Fruit fly (Drosophila melanogaster) whole organism, embryonic: ENCODE results near the gene Ptx1.

Experiments
- Awh ChIP-seq: fragments of 200-800 bp; sonication (Bioruptor generic); IDR thresholded peaks from 2 replicates; pipeline ENCODE4, ENCODE4 v1.3.6; 2022; ENCODE audit warnings: missing biosample characterization, missing genetic modification characterization
- CG10979 ChIP-seq: fragments of 200-800 bp; sonication (Bioruptor generic); optimal IDR thresholded peaks from 2 replicates; lab custom pipeline; 2018; ENCODE audit warnings: missing biosample characterization, mild to moderate bottlenecking, missing genetic modification characterization, moderate library complexity
- CG11247 ChIP-seq: fragments of 200-800 bp; sonication (Bioruptor generic); IDR thresholded peaks from 2 replicates; pipeline ENCODE4 v1.3.6; 2022; ENCODE audit warnings: missing biosample characterization, missing genetic modification characterization
- CG11560 ChIP-seq: fragments of 200-800 bp; sonication (Bioruptor generic); IDR thresholded peaks from 3 replicates; pipeline ENCODE4 v1.3.6; 2022; ENCODE audit warnings: missing biosample characterization, missing genetic modification characterization
- CG11696 ChIP-seq: fragments of 200-800 bp; sonication (Bioruptor generic); IDR thresholded peaks from 2 replicates; pipeline ENCODE4 v1.3.6; 2022; ENCODE audit warnings: missing biosample characterization, missing genetic modification characterization
- CG12659 ChIP-seq: fragments of 200-800 bp; sonication (Bioruptor generic); optimal IDR thresholded peaks from 3 replicates; lab custom pipeline; 2017; ENCODE audit warnings: mild to moderate bottlenecking, missing biosample characterization, missing genetic modification reagents, missing genetic modification characterization
- CG13624 ChIP-seq: fragments of 200-800 bp; sonication (Bioruptor generic); optimal IDR thresholded peaks from 2 replicates; lab custom pipeline; 2016; ENCODE audit warnings: missing biosample characterization, missing genetic modification characterization
- CG14710 ChIP-seq: fragments of 200-800 bp; sonication (Bioruptor generic); optimal IDR thresholded peaks from 3 replicates; lab custom pipeline; 2019; ENCODE audit warnings: missing biosample characterization, mild to moderate bottlenecking, missing genetic modification characterization, moderate library complexity
- CG15011 ChIP-seq: fragments of 200-800 bp; sonication (Bioruptor generic); optimal IDR thresholded peaks from 3 replicates; lab custom pipeline; 2018; ENCODE audit warnings: missing biosample characterization, mild to moderate bottlenecking, missing genetic modification characterization
- CG17361 ChIP-seq: fragments of 200-800 bp; sonication (Bioruptor generic); IDR thresholded peaks from 3 replicates; pipeline ENCODE4 v1.3.6; 2022; ENCODE audit warnings: missing biosample characterization, missing genetic modification characterization
- CG17829 ChIP-seq: fragments of 200-800 bp; optimal IDR thresholded peaks from 2 replicates; lab custom pipeline; 2019; ENCODE audit warnings: missing biosample characterization, mild to moderate bottlenecking, missing genetic modification characterization, moderate library complexity
- CG18262 ChIP-seq: fragments of 200-800 bp; optimal IDR thresholded peaks from 3 replicates; lab custom pipeline; 2019; ENCODE audit warnings: missing biosample characterization, mild to moderate bottlenecking, missing genetic modification characterization, moderate library complexity
- CG18599 ChIP-seq: fragments of 200-800 bp; sonication (Bioruptor generic); optimal IDR thresholded peaks from 3 replicates; lab custom pipeline; 2017; ENCODE audit warnings: missing biosample characterization, missing genetic modification characterization, mild to moderate bottlenecking, moderate library complexity, missing genetic modification reagents
- CG2875 ChIP-seq: fragments of 200-800 bp; sonication (Bioruptor generic); optimal IDR thresholded peaks from 2 replicates; lab custom pipeline; 2017; ENCODE audit warnings: missing biosample characterization, mild to moderate bottlenecking, missing genetic modification characterization, missing genetic modification reagents
- CG31388 ChIP-seq: fragments of 200-800 bp; sonication (Bioruptor generic); optimal IDR thresholded peaks from 2 replicates; lab custom pipeline; 2016; ENCODE audit warnings: missing biosample characterization, missing genetic modification characterization
- CG32772 ChIP-seq: fragments of 200-800 bp; sonication (Bioruptor generic); IDR thresholded peaks from 2 replicates; pipeline ENCODE4 v1.3.6; 2022; ENCODE audit warnings: missing biosample characterization, missing genetic modification characterization
- CG33557 ChIP-seq: fragments of 200-800 bp; sonication (Bioruptor generic); optimal IDR thresholded peaks from 2 replicates; lab custom pipeline; 2019; ENCODE audit warnings: missing biosample characterization, mild to moderate bottlenecking, missing genetic modification characterization, moderate library complexity
- CG6654 ChIP-seq: fragments of 200-800 bp; sonication (Bioruptor generic); optimal IDR thresholded peaks from 2 replicates; lab custom pipeline; 2017; ENCODE audit warnings: missing biosample characterization, mild to moderate bottlenecking, missing genetic modification characterization
- CG7963 ChIP-seq: fragments of 200-800 bp; sonication (Bioruptor generic); IDR thresholded peaks from 3 replicates; pipeline ENCODE4 v1.3.6; 2022; ENCODE audit warnings: missing biosample characterization, missing genetic modification characterization; ENCODE audit not compliant: partially characterized antibody
- CG8478 ChIP-seq: fragments of >200 bp; optimal IDR thresholded peaks from 2 replicates; lab custom pipeline; 2018
- CrebB ChIP-seq: fragments of 200-800 bp; sonication (Bioruptor generic); optimal IDR thresholded peaks from 3 replicates; lab custom pipeline; 2018; ENCODE audit warnings: missing biosample characterization, mild to moderate bottlenecking, missing genetic modification characterization
- Hey ChIP-seq: fragments of 200-800 bp; sonication (Bioruptor generic); optimal IDR thresholded peaks from 3 replicates; lab custom pipeline; 2018; ENCODE audit warnings: missing biosample characterization, mild to moderate bottlenecking, missing genetic modification characterization
- Hmr ChIP-seq: fragments of 200-800 bp; sonication (Bioruptor generic); optimal IDR thresholded peaks from 3 replicates; lab custom pipeline; 2017; ENCODE audit warnings: mild to moderate bottlenecking, missing biosample characterization, missing genetic modification reagents, missing genetic modification characterization
- Jarid2 ChIP-seq: fragments of 200-800 bp; sonication (Bioruptor generic); optimal IDR thresholded peaks from 3 replicates; lab custom pipeline; 2017; ENCODE audit warnings: mild to moderate bottlenecking, missing biosample characterization, missing genetic modification reagents, missing genetic modification characterization
- MBD-R2 ChIP-seq: fragments of 200-800 bp; sonication (Bioruptor generic); IDR thresholded peaks from 2 replicates; pipeline ENCODE4 v1.3.6; 2022; ENCODE audit warnings: missing biosample characterization, missing genetic modification characterization
- NC2β ChIP-seq: fragments of 200-800 bp; sonication (Bioruptor generic); optimal IDR thresholded peaks from 2 replicates; lab custom pipeline; 2016; ENCODE audit warnings: missing biosample characterization, missing genetic modification characterization
- Scr ChIP-seq: fragments of 200-800 bp; sonication (Bioruptor generic); IDR thresholded peaks from 2 replicates; pipeline ENCODE4 v1.3.6; 2022; ENCODE audit warnings: missing biosample characterization, missing genetic modification characterization; ENCODE audit not compliant: partially characterized antibody
- Trl ChIP-seq, 3 experiments: fragments of >200 bp in 2 of 3; fragments of 200-800 bp in 1 of 3; sonication (Bioruptor generic) in 1 of 3; optimal IDR thresholded peaks; 2 replicates in 1 of 3; 3 replicates in 2 of 3; lab custom pipeline; 2016 to 2017; ENCODE audit warnings: missing biosample characterization in 1 of 3, missing genetic modification characterization in 1 of 3
- amos ChIP-seq: fragments of 200-800 bp; sonication (Bioruptor generic); IDR thresholded peaks from 2 replicates; pipeline ENCODE4 v1.3.6; 2022; ENCODE audit warnings: missing biosample characterization, missing genetic modification characterization; ENCODE audit not compliant: partially characterized antibody
- ase ChIP-seq: fragments of 200-800 bp; sonication (Bioruptor generic); IDR thresholded peaks from 3 replicates; pipeline ENCODE4 v1.3.6; 2022; ENCODE audit warnings: missing biosample characterization, missing genetic modification characterization
- bowl ChIP-seq: fragments of 200-800 bp; sonication (Bioruptor generic); IDR thresholded peaks from 2 replicates; pipeline ENCODE4 v1.3.6; 2022; ENCODE audit warnings: missing biosample characterization, missing genetic modification characterization
- caup ChIP-seq: fragments of 200-800 bp; sonication (Bioruptor generic); optimal IDR thresholded peaks from 3 replicates; lab custom pipeline; 2017; ENCODE audit warnings: missing biosample characterization, mild to moderate bottlenecking, missing genetic modification characterization, moderate library complexity; ENCODE audit not compliant: severe bottlenecking
- chif ChIP-seq, 2 experiments: fragments of 200-800 bp; sonication (Bioruptor generic); optimal IDR thresholded peaks; 3 replicates each; lab custom pipeline; 2016; ENCODE audit warnings: missing biosample characterization in 2 of 2, missing genetic modification characterization in 2 of 2
- ci ChIP-seq: fragments of 200-800 bp; sonication (Bioruptor generic); IDR thresholded peaks from 3 replicates; pipeline ENCODE4 v1.3.6; 2022; ENCODE audit warnings: missing biosample characterization, missing genetic modification characterization
- cwo ChIP-seq: fragments of 200-800 bp; sonication (Bioruptor generic); optimal IDR thresholded peaks from 3 replicates; lab custom pipeline; 2017; ENCODE audit warnings: missing biosample characterization, missing genetic modification characterization, mild to moderate bottlenecking, moderate library complexity, missing genetic modification reagents
- gem ChIP-seq: fragments of 200-800 bp; sonication (Bioruptor generic); optimal IDR thresholded peaks from 2 replicates; lab custom pipeline; 2019; ENCODE audit warnings: missing biosample characterization, mild to moderate bottlenecking, missing genetic modification characterization, moderate library complexity
- gsb-n ChIP-seq: fragments of 200-800 bp; sonication (Bioruptor generic); optimal IDR thresholded peaks from 3 replicates; lab custom pipeline; 2018; ENCODE audit warnings: missing biosample characterization, mild to moderate bottlenecking, missing genetic modification characterization
- hkb ChIP-seq, 2 experiments: fragments of 200-800 bp in 1 of 2; fragments of >200 bp in 1 of 2; sonication (Bioruptor generic) in 1 of 2; IDR thresholded peaks in 1 of 2; optimal IDR thresholded peaks in 1 of 2; 2 replicates each; pipeline versions ENCODE4 v1.3.6 to Lab custom; 2017 to 2022; ENCODE audit warnings: missing biosample characterization in 1 of 2, missing genetic modification characterization in 1 of 2
- mirr ChIP-seq: fragments of 200-800 bp; sonication (Bioruptor generic); optimal IDR thresholded peaks from 3 replicates; lab custom pipeline; 2018; ENCODE audit warnings: missing biosample characterization, mild to moderate bottlenecking, missing genetic modification characterization
- nerfin-1 ChIP-seq: fragments of 200-800 bp; sonication (Bioruptor generic); optimal IDR thresholded peaks from 3 replicates; lab custom pipeline; 2019; ENCODE audit warnings: missing biosample characterization, mild to moderate bottlenecking, missing genetic modification characterization, moderate library complexity
- odd ChIP-seq: fragments of 200-800 bp; sonication (Bioruptor generic); optimal IDR thresholded peaks from 2 replicates; lab custom pipeline; 2017; ENCODE audit warnings: missing biosample characterization, mild to moderate bottlenecking, missing genetic modification characterization
- pnt ChIP-seq: fragments of 200-800 bp; sonication (Bioruptor generic); optimal IDR thresholded peaks from 3 replicates; lab custom pipeline; 2016; ENCODE audit warnings: missing biosample characterization, missing genetic modification characterization
- scrt ChIP-seq: fragments of 200-800 bp; sonication (Bioruptor generic); optimal IDR thresholded peaks from 2 replicates; lab custom pipeline; 2018; ENCODE audit warnings: missing biosample characterization, mild to moderate bottlenecking, missing genetic modification characterization, moderate library complexity
- sens-2 ChIP-seq: fragments of 200-800 bp; sonication (Bioruptor generic); IDR thresholded peaks from 2 replicates; pipeline ENCODE4 v1.3.6; 2022; ENCODE audit warnings: missing biosample characterization, missing genetic modification characterization
- seq ChIP-seq: fragments of 200-800 bp; sonication (Bioruptor generic); IDR thresholded peaks from 2 replicates; pipeline ENCODE4 v1.3.6; 2022; ENCODE audit warnings: missing biosample characterization, missing genetic modification characterization
- tll ChIP-seq, 2 experiments: fragments of 200-800 bp in 1 of 2; fragments of >200 bp in 1 of 2; sonication (Bioruptor generic) in 1 of 2; optimal IDR thresholded peaks; 2 replicates each; lab custom pipeline; 2017 to 2019; ENCODE audit warnings: missing biosample characterization in 2 of 2, missing genetic modification characterization in 2 of 2, mild to moderate bottlenecking in 1 of 2, moderate library complexity in 1 of 2
- tup ChIP-seq: fragments of 200-800 bp; sonication (Bioruptor generic); optimal IDR thresholded peaks from 2 replicates; lab custom pipeline; 2016; ENCODE audit warnings: missing biosample characterization, mild to moderate bottlenecking, missing genetic modification characterization, moderate library complexity
- z ChIP-seq: fragments of 200-800 bp; sonication (Bioruptor generic); IDR thresholded peaks from 3 replicates; pipeline ENCODE4 v1.3.6; 2022; ENCODE audit warnings: missing biosample characterization, missing genetic modification characterization

Gene Ptx1

DNA sequence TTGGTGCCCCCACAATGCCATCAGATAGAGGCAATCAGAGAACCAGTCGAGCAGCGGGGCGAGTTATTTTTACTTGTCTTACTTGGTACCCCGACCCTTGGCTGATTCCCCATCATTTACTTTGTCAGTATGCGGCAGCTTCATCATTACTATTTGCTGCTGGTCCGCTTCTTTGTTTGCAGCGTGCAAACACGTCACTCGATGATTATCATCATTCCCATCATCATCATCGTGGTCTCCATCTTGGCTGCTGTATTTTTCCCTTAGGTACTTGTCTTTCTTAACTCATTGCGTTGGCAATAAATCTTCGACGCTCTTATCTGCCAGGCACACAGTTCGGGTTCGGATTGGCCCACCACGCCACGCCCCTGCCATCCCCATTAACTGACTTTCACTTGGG, 19.5 kb downstream of the Ptx1 start (continued):
- TF ChIP-seq CG10979 (tag; lab: Kevin White, UChicago) (no peak), mirr (no peak), ci (GFP tag; lab: Robert Waterston, UW) (0 out of 3 replicates have a peak, but pooled peaks have one; percentile 25), Scr (GFP tag; lab: Robert Waterston, UW) (no peak), cwo (no peak), CG13624 (GFP tag; lab: Kevin White, UChicago) (no peak), MBD-R2 (no peak), Awh (GFP tag; lab: Robert Waterston, UW) (peak; percentile 38; the same call in 1 of the 2 replicates), CG14710 (tag; lab: Kevin White, UChicago) (peak; percentile 1), z (no peak), CG11560 (tag; lab: Robert Waterston, UW) (no peak), chif (GFP tag; optimal IDR thresholded peaks at IDR 0.05; lab: Kevin White, UChicago) (peak in 1 of 2 experiments; percentile 12), pnt (no peak), CG33557 (GFP tag; lab: Kevin White, UChicago) (peak; percentile 6), sens-2 (GFP tag; lab: Robert Waterston, UW) (no peak), CG17829 (tag; lab: Kevin White, UChicago) (no peak), CG11247 (GFP tag; lab: Robert Waterston, UW) (no peak), CG12659 (no peak), gem (peak; percentile 5), CG18262 (no peak), tup (GFP tag; lab: Kevin White, UChicago) (no peak), CG17361 (GFP tag; lab: Robert Waterston, UW) (no peak)
- TF ChIP-seq, all 482 proteins: peak for 33

DNA sequence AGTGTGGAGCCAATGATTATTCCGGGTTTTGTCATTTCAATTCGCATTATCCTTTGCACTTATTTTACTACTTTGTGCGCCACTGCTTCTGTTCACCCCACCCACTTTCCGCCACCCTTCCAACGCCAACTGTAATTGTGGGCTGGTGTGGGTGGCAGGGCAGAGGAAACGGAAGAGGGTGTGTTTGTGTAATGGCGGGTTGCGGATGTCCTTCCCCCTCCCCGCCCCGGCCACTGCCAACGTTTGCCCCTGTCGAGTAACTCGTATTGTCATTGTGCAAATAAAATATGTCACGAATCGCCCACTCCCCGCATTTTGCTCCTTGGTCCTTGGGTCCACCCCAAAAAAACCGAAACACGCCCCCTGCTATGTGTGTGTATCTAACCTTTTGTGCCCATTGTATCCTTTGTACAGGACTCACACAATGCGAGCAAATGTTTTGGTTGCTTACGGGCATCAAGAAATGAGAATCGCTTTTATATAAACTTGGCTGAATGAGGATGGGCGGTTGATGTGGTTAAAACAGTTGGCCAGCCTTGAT, 21.4 kb downstream of the Ptx1 start:
- TF ChIP-seq CG15011: no peak
- TF ChIP-seq ase (GFP tag; lab: Robert Waterston, UW): 0 out of 3 replicates have a peak, but pooled peaks have one; percentile 23
- peak; percentile 7 for TF ChIP-seq CrebB (tag; lab: Kevin White, UChicago)
- peak; percentile 89 for TF ChIP-seq seq
- TF ChIP-seq bowl (GFP tag; lab: Robert Waterston, UW): no peak
- TF ChIP-seq hkb (optimal IDR thresholded peaks at IDR 0.05; lab: Kevin White, UChicago): no peak
- TF ChIP-seq hkb (GFP tag; IDR thresholded peaks at IDR 0.05; lab: Robert Waterston, UW): peak; percentile 63
- TF ChIP-seq gsb-n (tag; lab: Kevin White, UChicago): no peak
- TF ChIP-seq CG6654 (GFP tag; lab: Kevin White, UChicago): no peak
- TF ChIP-seq nerfin-1 (tag; lab: Kevin White, UChicago): peak; percentile 39
- TF ChIP-seq Trl (optimal IDR thresholded peaks at IDR 0.05; lab: Kevin White, UChicago): no peak
- no peak for TF ChIP-seq Trl (GFP tag; optimal IDR thresholded peaks at IDR 0.05; lab: Kevin White, UChicago)
- peak; percentile 19 for TF ChIP-seq CG8478 (lab: Kevin White, UChicago)
- TF ChIP-seq Jarid2 (GFP tag; lab: Kevin White, UChicago): peak; percentile 4
- TF ChIP-seq amos (GFP tag; lab: Robert Waterston, UW): no peak
- peak; percentile 13 for TF ChIP-seq Hmr
- peak; percentile 54 for TF ChIP-seq Hey (tag; lab: Kevin White, UChicago)
- 0 out of 2 replicates have a peak, but pooled peaks have one; percentile 12 for TF ChIP-seq CG11247 (GFP tag; lab: Robert Waterston, UW)
- TF ChIP-seq CG11696 (GFP tag; lab: Robert Waterston, UW): no peak
- peak; percentile 13 for TF ChIP-seq scrt
- TF ChIP-seq CG18599 (GFP tag; lab: Kevin White, UChicago): peak; percentile 27
- TF ChIP-seq tll (GFP tag; optimal IDR thresholded peaks at IDR 0.05; lab: Kevin White, UChicago): no peak
- no peak for TF ChIP-seq CG2875 (GFP tag; lab: Kevin White, UChicago)
- TF ChIP-seq CG7963: no peak
- no peak for TF ChIP-seq CG31388 (GFP tag; lab: Kevin White, UChicago)
- no peak for TF ChIP-seq NC2β
- TF ChIP-seq CG32772 (GFP tag; lab: Robert Waterston, UW): no peak
- peak; percentile 27 for TF ChIP-seq odd (GFP tag; lab: Kevin White, UChicago)
- no peak for TF ChIP-seq CG13624 (GFP tag; lab: Kevin White, UChicago)
- peak; percentile 20 for TF ChIP-seq caup
